Worm (Caenorhabditis elegans): ENCODE data around the gene F22F7.11.
"Not testable (repeated sequence)": the region's sequence is repeated elsewhere in the genome, so short reads cannot be mapped to it uniquely, and the experiment has no call there.

Gene F22F7.11

DNA sequence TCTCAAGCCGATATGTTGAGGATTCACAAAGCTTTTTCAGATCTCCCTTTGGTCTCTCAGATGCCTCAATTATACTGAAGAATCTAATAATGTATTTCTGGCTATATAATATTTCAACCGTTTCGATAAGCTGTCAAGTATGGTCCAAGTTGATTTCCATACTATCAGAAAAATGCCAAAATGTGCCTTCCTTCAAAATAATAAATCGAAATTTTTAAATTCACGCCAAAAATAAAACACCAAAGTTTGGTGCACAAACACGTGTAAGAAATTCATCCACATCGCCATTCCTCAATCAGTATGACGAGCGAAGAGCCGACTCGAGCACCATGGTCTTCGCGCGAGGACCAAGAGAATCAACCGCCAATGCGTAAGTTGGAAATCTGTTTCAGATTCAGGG, at the start of gene F22F7.11:
Gene F22F7.11, plus strand, starts transcription at position 301 of the 400 bp plus-strand sequence.
- no peak for TF ChIP-seq dao-5 (tag; optimal IDR thresholded peaks at IDR 0.05)

- TF ChIP-seq dao-5 (tag; optimal IDR thresholded peaks at IDR 0.05): no peak
- TF ChIP-seq him-1 (tag; optimal IDR thresholded peaks at IDR 0.05): no peak
- TF ChIP-seq W03F9.2 (tag; optimal IDR thresholded peaks at IDR 0.05): no peak
Measured at ce11 chrV:2072807-2073206, 46.8 kb upstream of the F22F7.11 start, which contains the start of gene Y40B10A.9. Gene Y40B10A.9, minus strand, starts transcription at chrV:2072907.

ce11 chrV:2076043-2076442, 43.6 kb upstream of the F22F7.11 start:
- no peak for TF ChIP-seq W03F9.2 (tag; optimal IDR thresholded peaks at IDR 0.05)
- no peak for TF ChIP-seq dao-5 (tag; optimal IDR thresholded peaks at IDR 0.05)
- no peak for TF ChIP-seq him-1 (tag; optimal IDR thresholded peaks at IDR 0.05)

- TF ChIP-seq W03F9.2 (tag; optimal IDR thresholded peaks at IDR 0.05): no peak
- TF ChIP-seq him-1 (tag; optimal IDR thresholded peaks at IDR 0.05): no peak
- no peak for TF ChIP-seq dao-5 (tag; optimal IDR thresholded peaks at IDR 0.05)
Measured at ce11 chrV:2081269-2081668, 38.4 kb upstream of the F22F7.11 start.

- no peak for TF ChIP-seq dao-5 (tag; optimal IDR thresholded peaks at IDR 0.05)
- no peak for TF ChIP-seq him-1 (tag; optimal IDR thresholded peaks at IDR 0.05)
- no peak for TF ChIP-seq W03F9.2 (tag; optimal IDR thresholded peaks at IDR 0.05)
Measured at ce11 chrV:2081894-2082293, 37.7 kb upstream of the F22F7.11 start.

DNA sequence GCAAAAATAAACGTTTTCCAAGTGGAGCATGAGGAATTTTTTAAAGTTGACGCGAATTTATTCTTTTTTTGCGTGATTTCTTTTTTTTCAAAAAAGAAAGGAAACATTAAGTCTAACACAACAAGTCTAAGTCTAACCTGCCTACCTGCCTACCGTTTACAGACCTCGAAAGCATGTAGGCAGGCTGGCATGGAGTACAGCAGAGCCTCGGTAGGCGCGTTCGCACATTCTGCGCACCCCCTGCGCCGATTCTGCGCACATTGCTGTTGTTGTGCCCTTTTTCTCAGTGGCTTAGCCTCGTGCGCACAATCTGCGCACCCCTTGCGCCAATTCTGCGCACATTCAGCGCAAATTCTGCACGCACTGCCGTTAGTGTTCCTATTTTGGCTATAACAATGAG, 35.8 kb upstream of the F22F7.11 start:
- TF ChIP-seq him-1 (tag; optimal IDR thresholded peaks at IDR 0.05) (no peak), dao-5 (tag; optimal IDR thresholded peaks at IDR 0.05) (no peak), W03F9.2 (tag; optimal IDR thresholded peaks at IDR 0.05) (no peak)

ce11 chrV:2085745-2086267, 33.8 kb upstream of the F22F7.11 start, which contains the start of gene F36F12.3:
Gene F36F12.3, plus strand, starts transcription at chrV:2085795.
- TF ChIP-seq W03F9.2, him-1, dao-5 (tag; optimal IDR thresholded peaks at IDR 0.05): not testable (repeated sequence)

DNA sequence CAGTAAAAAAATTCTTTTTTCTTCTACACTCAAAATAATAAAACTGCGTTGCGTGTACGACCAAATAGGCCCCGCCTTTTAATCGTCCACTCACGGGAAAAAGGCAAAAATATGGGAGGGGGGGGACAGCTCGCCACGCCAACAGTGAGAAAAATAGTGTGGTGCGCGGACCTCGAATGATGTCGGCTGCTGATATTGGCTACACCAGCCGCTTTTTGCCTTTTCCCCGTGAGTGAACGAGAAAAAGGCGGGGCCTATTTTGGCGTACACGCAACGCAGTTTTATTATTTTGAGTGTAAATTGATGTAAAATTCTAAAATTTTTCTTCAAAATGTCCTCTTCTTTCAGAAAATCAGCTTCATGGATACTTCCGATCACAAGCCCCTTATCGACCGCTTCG, 29.3 kb upstream of the F22F7.11 start, which contains the start of gene ztf-28:
Gene ztf-28, plus strand, starts transcription at position 349 of the 400 bp plus-strand sequence.
- TF ChIP-seq him-1, W03F9.2, dao-5 (tag; optimal IDR thresholded peaks at IDR 0.05): not testable (repeated sequence)

DNA sequence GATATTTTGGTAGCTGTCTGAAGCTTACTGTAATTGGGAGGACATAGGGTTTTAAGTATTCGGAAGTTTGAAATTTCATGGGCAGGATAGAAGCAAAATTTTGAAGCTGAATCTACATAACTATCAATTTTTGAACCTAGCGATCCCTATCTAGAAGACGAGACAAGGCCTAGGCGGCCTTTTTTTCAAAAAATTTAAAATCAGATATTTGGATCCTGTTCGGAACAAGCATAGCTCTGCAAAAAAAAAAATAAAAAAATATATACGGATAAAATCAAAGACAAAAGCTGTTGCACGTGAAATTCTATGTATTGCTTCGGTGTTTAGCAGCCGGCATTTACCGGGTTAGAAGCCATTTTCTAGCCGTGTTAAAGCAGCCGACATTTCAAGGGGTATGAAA, 24.4 kb upstream of the F22F7.11 start, which contains the start of gene F36F12.2:
Gene F36F12.2, minus strand, starts transcription at position 101 of the 400 bp plus-strand sequence.
- TF ChIP-seq him-1 (tag; optimal IDR thresholded peaks at IDR 0.05) (no peak), W03F9.2 (tag; optimal IDR thresholded peaks at IDR 0.05) (no peak), dao-5 (tag; optimal IDR thresholded peaks at IDR 0.05) (no peak)

DNA sequence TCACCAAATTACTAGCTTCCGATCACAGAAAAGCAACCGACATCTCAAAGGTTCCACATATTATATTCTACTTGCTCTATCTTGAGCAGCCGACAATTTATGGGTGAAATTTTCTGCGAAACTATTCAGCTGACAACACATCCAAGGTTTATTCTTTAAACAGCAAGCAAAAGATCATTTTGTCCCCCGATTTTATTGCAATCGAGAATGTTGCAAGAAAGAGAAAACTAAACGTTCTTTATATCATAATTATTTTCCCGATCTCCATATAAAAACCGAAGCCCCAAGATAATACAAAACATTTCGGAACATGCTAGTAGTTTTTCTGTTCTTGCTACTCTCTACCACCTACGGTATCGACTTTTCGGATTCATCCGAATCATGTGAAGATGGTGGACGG, 23.9 kb upstream of the F22F7.11 start, which contains the start of gene clec-207:
Gene clec-207, plus strand, starts transcription at position 301 of the 400 bp plus-strand sequence.
- TF ChIP-seq dao-5 (tag; optimal IDR thresholded peaks at IDR 0.05) (no peak), him-1 (tag; optimal IDR thresholded peaks at IDR 0.05) (no peak), W03F9.2 (tag; optimal IDR thresholded peaks at IDR 0.05) (no peak)

- TF ChIP-seq him-1 (tag; optimal IDR thresholded peaks at IDR 0.05): no peak
- no peak for TF ChIP-seq dao-5 (tag; optimal IDR thresholded peaks at IDR 0.05)
- no peak for TF ChIP-seq W03F9.2 (tag; optimal IDR thresholded peaks at IDR 0.05)
Measured at ce11 chrV:2097653-2098052, 22.0 kb upstream of the F22F7.11 start, which contains the start of gene clec-208. Gene clec-208, plus strand, starts transcription at chrV:2097953.

DNA sequence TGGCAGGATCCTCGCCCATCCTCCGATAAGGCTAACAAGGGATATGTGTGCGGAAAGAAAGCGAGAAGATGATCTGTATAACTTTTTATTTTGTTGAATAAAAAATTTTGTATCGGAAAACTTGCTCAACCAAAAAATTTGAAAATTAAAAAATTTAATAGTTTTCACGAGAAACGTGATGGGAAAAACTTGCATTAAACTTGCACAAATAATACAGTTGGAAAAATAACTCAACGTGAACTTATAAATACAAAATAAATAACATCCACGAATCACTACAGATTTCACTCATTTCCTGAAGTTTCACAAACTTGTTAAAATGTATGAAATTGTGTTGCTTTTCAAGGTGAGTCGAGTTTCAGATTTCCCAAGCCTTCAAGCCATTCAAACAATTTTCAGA, 20.6 kb upstream of the F22F7.11 start, which contains the start of gene F36F12.7:
Gene F36F12.7, plus strand, starts transcription at position 301 of the 400 bp plus-strand sequence.
- no peak for TF ChIP-seq W03F9.2 (tag; optimal IDR thresholded peaks at IDR 0.05)

DNA sequence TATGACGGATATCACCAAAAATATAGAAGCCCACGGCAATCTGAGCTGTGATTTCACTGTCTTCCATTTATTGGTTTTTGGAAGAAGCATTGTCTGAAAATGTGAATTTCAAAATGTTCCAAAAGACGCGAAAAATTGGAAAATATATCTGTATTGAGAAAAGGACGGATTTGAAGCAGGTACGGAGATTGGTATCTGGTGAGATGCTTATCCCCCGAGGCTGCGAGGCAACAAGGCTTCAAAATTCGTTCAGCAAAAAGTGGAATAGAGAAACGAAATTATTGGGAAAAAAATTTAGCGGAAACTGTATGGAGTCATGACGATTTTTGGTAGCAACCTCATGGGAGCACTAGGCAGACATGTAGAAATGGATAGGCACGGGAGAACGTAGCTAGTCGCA, 16.5 kb upstream of the F22F7.11 start, which contains the start of gene F36F12.1:
Gene F36F12.1, minus strand, starts transcription at position 101 of the 400 bp plus-strand sequence.
- no peak for TF ChIP-seq him-1 (tag; optimal IDR thresholded peaks at IDR 0.05)
- TF ChIP-seq dao-5 (tag; optimal IDR thresholded peaks at IDR 0.05): no peak
- no peak for TF ChIP-seq W03F9.2 (tag; optimal IDR thresholded peaks at IDR 0.05)

DNA sequence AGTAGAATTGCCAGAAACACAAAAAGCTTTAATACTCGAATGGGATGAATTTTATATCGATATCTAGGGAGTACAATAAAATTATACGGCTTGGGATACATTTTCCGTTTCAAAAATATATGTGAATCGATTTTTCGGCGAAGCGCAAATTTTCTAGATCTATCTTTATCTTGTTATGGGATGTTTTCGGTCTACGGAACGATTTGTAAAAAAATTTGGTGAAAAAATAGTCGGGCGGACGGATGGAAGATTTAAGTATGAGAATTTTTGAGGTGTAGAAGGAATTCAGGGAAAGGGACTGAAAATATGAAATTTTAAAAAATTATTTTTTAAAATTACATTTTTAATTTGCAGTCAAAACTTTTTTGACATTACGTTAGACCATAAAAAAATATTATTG, 13.7 kb upstream of the F22F7.11 start, which contains the start of gene F22F7.4:
Gene F22F7.4, minus strand, starts transcription at position 101 of the 400 bp plus-strand sequence.
- TF ChIP-seq him-1 (tag; optimal IDR thresholded peaks at IDR 0.05) (no peak), dao-5 (tag; optimal IDR thresholded peaks at IDR 0.05) (no peak), W03F9.2 (tag; optimal IDR thresholded peaks at IDR 0.05) (no peak)

- TF ChIP-seq dao-5 (tag; optimal IDR thresholded peaks at IDR 0.05) (no peak), him-1 (tag; optimal IDR thresholded peaks at IDR 0.05) (no peak), W03F9.2 (tag; optimal IDR thresholded peaks at IDR 0.05) (no peak)
Measured at ce11 chrV:2109295-2109694, 10.3 kb upstream of the F22F7.11 start, which contains the start of gene ckb-4. Gene ckb-4, minus strand, starts transcription at chrV:2109434.
